Worm (Caenorhabditis elegans) whole organism, late embryonic: ENCODE data around the gene mltn-11.

Source experiments
- C08G9.2 ChIP-seq: sonication (generic microtip); optimal IDR thresholded peaks from 2 replicates; lab custom pipeline; 2016; ENCODE audit warnings: mild to moderate bottlenecking, missing genetic modification characterization, moderate library complexity, missing compliant biosample characterization
- ceh-9 ChIP-seq: sonication (generic microtip); optimal IDR thresholded peaks from 2 replicates; lab custom pipeline; 2016; ENCODE audit warnings: mild to moderate bottlenecking, missing genetic modification characterization, inconsistent platforms, missing compliant biosample characterization
- che-1 ChIP-seq: sonication (generic microtip); optimal IDR thresholded peaks from 2 replicates; lab custom pipeline; 2016; ENCODE audit warnings: mild to moderate bottlenecking, missing genetic modification characterization, missing compliant biosample characterization
- fkh-10 ChIP-seq: fragments of 150-350 bp; optimal IDR thresholded peaks from 2 replicates; lab custom pipeline; 2014; ENCODE audit warnings: missing biosample characterization, missing genetic modification reagents, missing genetic modification characterization
- pat-9 ChIP-seq: fragments of 200-800 bp; sonication (Bioruptor generic); optimal IDR thresholded peaks from 2 replicates; lab custom pipeline; 2018; ENCODE audit warnings: mild to moderate bottlenecking, missing genetic modification characterization, moderate library complexity, missing compliant biosample characterization
- pqm-1 ChIP-seq: sonication (generic microtip); optimal IDR thresholded peaks from 2 replicates; lab custom pipeline; 2016; ENCODE audit warnings: missing genetic modification characterization, missing compliant biosample characterization
- ref-2 ChIP-seq: sonication (generic microtip); optimal IDR thresholded peaks from 2 replicates; lab custom pipeline; 2016; ENCODE audit warnings: missing genetic modification characterization, missing compliant biosample characterization
- tbx-7 ChIP-seq: sonication (generic microtip); optimal IDR thresholded peaks from 2 replicates; lab custom pipeline; 2016; ENCODE audit warnings: missing genotype, missing genetic modification characterization, missing compliant biosample characterization

- TF ChIP-seq ceh-9 (tag; lab: Kevin White, UChicago), result no peak
- TF ChIP-seq tbx-7, result no peak
- no peak for TF ChIP-seq fkh-10 (GFP tag; lab: Kevin White, UChicago)
- no peak for TF ChIP-seq che-1 (tag; lab: Kevin White, UChicago)
- TF ChIP-seq pat-9 (tag; lab: Kevin White, UChicago), result no peak
- no peak for TF ChIP-seq pqm-1 (tag; lab: Kevin White, UChicago)
- no peak for TF ChIP-seq C08G9.2
- TF ChIP-seq ref-2 (tag; lab: Kevin White, UChicago), result no peak
Measured at ce11 chrV:16620874-16621273, 15.1 kb upstream of the mltn-11 start, which contains the start of gene Y70C5A.3.
